Fruit fly (Drosophila melanogaster) whole organism, embryonic: ENCODE measurements around the gene alpha-Man-Ic.
A peak's percentile ranks its signal among the peaks of the same experiment; 100 is the strongest.

ENCODE experiments used
- Bteb2 ChIP-seq: fragments of 200-800 bp; sonication (Bioruptor generic); optimal IDR thresholded peaks from 2 replicates; lab custom pipeline; 2016; ENCODE audit warnings: missing biosample characterization, missing genetic modification characterization
- CG10565 ChIP-seq: fragments of 200-800 bp; sonication (Bioruptor generic); optimal IDR thresholded peaks from 3 replicates; lab custom pipeline; 2016; ENCODE audit warnings: missing biosample characterization, mild to moderate bottlenecking, missing genetic modification characterization
- CG11085 ChIP-seq: fragments of 200-800 bp; sonication (Bioruptor generic); IDR thresholded peaks from 2 replicates; pipeline ENCODE4 v1.3.6; 2022; ENCODE audit warnings: missing biosample characterization, missing genetic modification characterization
- CG11398 ChIP-seq: fragments of 200-800 bp; sonication (Bioruptor generic); optimal IDR thresholded peaks from 2 replicates; lab custom pipeline; 2016; ENCODE audit warnings: missing biosample characterization, missing genetic modification characterization
- CG11456 ChIP-seq: fragments of 200-800 bp; sonication (Bioruptor generic); IDR thresholded peaks from 3 replicates; pipeline ENCODE4 v1.3.6; 2022; ENCODE audit warnings: missing biosample characterization, missing genetic modification characterization
- CG12071 ChIP-seq: fragments of 200-800 bp; sonication (Bioruptor generic); optimal IDR thresholded peaks from 3 replicates; lab custom pipeline; 2018; ENCODE audit warnings: missing biosample characterization, mild to moderate bottlenecking, missing genetic modification characterization
- CG1233 ChIP-seq: fragments of 200-800 bp; sonication (Bioruptor generic); optimal IDR thresholded peaks from 4 replicates; lab custom pipeline; 2018; ENCODE audit warnings: missing biosample characterization, mild to moderate bottlenecking, missing genetic modification characterization
- CG16815 ChIP-seq: fragments of 200-800 bp; sonication (Bioruptor generic); optimal IDR thresholded peaks from 3 replicates; lab custom pipeline; 2017; ENCODE audit warnings: missing biosample characterization, mild to moderate bottlenecking, missing genetic modification characterization
- CG17361 ChIP-seq: fragments of 200-800 bp; sonication (Bioruptor generic); IDR thresholded peaks from 3 replicates; pipeline ENCODE4 v1.3.6; 2022; ENCODE audit warnings: missing biosample characterization, missing genetic modification characterization
- CG18476 ChIP-seq: fragments of 200-800 bp; sonication (Bioruptor generic); optimal IDR thresholded peaks from 2 replicates; lab custom pipeline; 2016; ENCODE audit warnings: missing biosample characterization, mild to moderate bottlenecking, missing genetic modification characterization
- CG2120 ChIP-seq: fragments of 200-800 bp; sonication (Bioruptor generic); optimal IDR thresholded peaks from 3 replicates; lab custom pipeline; 2016; ENCODE audit warnings: missing biosample characterization, missing genetic modification characterization
- CG3065 ChIP-seq: fragments of 200-800 bp; sonication (Bioruptor generic); optimal IDR thresholded peaks from 2 replicates; lab custom pipeline; 2016; ENCODE audit warnings: missing biosample characterization, missing genetic modification characterization
- CG32767 ChIP-seq: fragments of 200-800 bp; sonication (Bioruptor generic); IDR thresholded peaks from 2 replicates; pipeline ENCODE4 v1.3.6; 2022; ENCODE audit warnings: missing biosample characterization, missing genetic modification characterization
- CG3838 ChIP-seq: fragments of 200-800 bp; sonication (Bioruptor generic); optimal IDR thresholded peaks from 3 replicates; lab custom pipeline; 2016; ENCODE audit warnings: missing biosample characterization, missing genetic modification characterization
- CG5180 ChIP-seq: fragments of 200-800 bp; sonication (Bioruptor generic); optimal IDR thresholded peaks from 3 replicates; lab custom pipeline; 2017; ENCODE audit warnings: missing biosample characterization, missing genetic modification characterization, mild to moderate bottlenecking, moderate library complexity, missing genetic modification reagents
- CG6765 ChIP-seq: fragments of 200-800 bp; sonication (Bioruptor generic); optimal IDR thresholded peaks from 3 replicates; lab custom pipeline; 2017; ENCODE audit warnings: missing biosample characterization, mild to moderate bottlenecking, missing genetic modification characterization
- CG6791 ChIP-seq: fragments of 200-800 bp; sonication (Bioruptor generic); IDR thresholded peaks from 3 replicates; pipeline ENCODE4 v1.3.6; 2022; ENCODE audit warnings: missing biosample characterization, missing genetic modification characterization; ENCODE audit not compliant: partially characterized antibody
- CG7839 ChIP-seq: fragments of 200-800 bp; sonication (Bioruptor generic); optimal IDR thresholded peaks from 3 replicates; lab custom pipeline; 2018; ENCODE audit warnings: missing biosample characterization, mild to moderate bottlenecking, missing genetic modification characterization, moderate library complexity
- CG7963 ChIP-seq: fragments of 200-800 bp; sonication (Bioruptor generic); IDR thresholded peaks from 3 replicates; pipeline ENCODE4 v1.3.6; 2022; ENCODE audit warnings: missing biosample characterization, missing genetic modification characterization; ENCODE audit not compliant: partially characterized antibody
- CG8281 ChIP-seq: fragments of 200-800 bp; sonication (Bioruptor generic); optimal IDR thresholded peaks from 2 replicates; lab custom pipeline; 2018; ENCODE audit warnings: missing biosample characterization, mild to moderate bottlenecking, missing genetic modification characterization, moderate library complexity
- CG8359 ChIP-seq: fragments of 200-800 bp; sonication (Bioruptor generic); optimal IDR thresholded peaks from 2 replicates; lab custom pipeline; 2017; ENCODE audit warnings: missing biosample characterization, mild to moderate bottlenecking, missing genetic modification characterization, borderline replicate concordance
- CG9215 ChIP-seq: fragments of 200-800 bp; sonication (Bioruptor generic); IDR thresholded peaks from 2 replicates; pipeline ENCODE4 v1.3.6; 2022; ENCODE audit warnings: missing biosample characterization, missing genetic modification characterization
- CG9817 ChIP-seq: fragments of 200-800 bp; sonication (Bioruptor generic); optimal IDR thresholded peaks from 2 replicates; lab custom pipeline; 2018; ENCODE audit warnings: missing biosample characterization, mild to moderate bottlenecking, missing genetic modification characterization, moderate library complexity
- CG9932 ChIP-seq: fragments of 200-800 bp; sonication (Bioruptor generic); IDR thresholded peaks from 2 replicates; pipeline ENCODE4 v1.3.6; 2022; ENCODE audit warnings: missing biosample characterization, missing genetic modification characterization
- CrebB ChIP-seq: fragments of 200-800 bp; sonication (Bioruptor generic); optimal IDR thresholded peaks from 3 replicates; lab custom pipeline; 2018; ENCODE audit warnings: missing biosample characterization, mild to moderate bottlenecking, missing genetic modification characterization
- Dek ChIP-seq: fragments of 200-800 bp; sonication (Bioruptor generic); optimal IDR thresholded peaks from 3 replicates; lab custom pipeline; 2019; ENCODE audit warnings: missing biosample characterization, mild to moderate bottlenecking, missing genetic modification characterization, moderate library complexity
- Doc2 ChIP-seq: fragments of 200-800 bp; sonication (Bioruptor generic); IDR thresholded peaks from 2 replicates; pipeline ENCODE4 v1.3.6; 2022; ENCODE audit warnings: missing biosample characterization, missing genetic modification characterization
- Dp ChIP-seq: fragments of 200-800 bp; sonication (Bioruptor generic); optimal IDR thresholded peaks from 2 replicates; lab custom pipeline; 2018; ENCODE audit warnings: missing biosample characterization, mild to moderate bottlenecking, missing genetic modification characterization, moderate library complexity
- Drgx ChIP-seq: fragments of 200-800 bp; sonication (Bioruptor generic); IDR thresholded peaks from 2 replicates; pipeline ENCODE4 v1.3.6; 2022; ENCODE audit warnings: missing biosample characterization, missing genetic modification characterization
- E2f1 ChIP-seq: fragments of 200-800 bp; sonication (Bioruptor generic); IDR thresholded peaks from 2 replicates; pipeline ENCODE4 v1.3.6; 2022; ENCODE audit warnings: missing biosample characterization, missing genetic modification characterization
- Ets65A ChIP-seq: fragments of 200-800 bp; sonication (Bioruptor generic); peaks from one replicate; lab custom pipeline; 2016; ENCODE audit warnings: missing biosample characterization, missing genetic modification characterization
- HmgD ChIP-seq: fragments of 200-800 bp; sonication (Bioruptor generic); optimal IDR thresholded peaks from 3 replicates; lab custom pipeline; 2016; ENCODE audit warnings: missing biosample characterization, missing genetic modification characterization
- Hr51 ChIP-seq, 2 experiments: fragments of 200-800 bp; sonication (Bioruptor generic); optimal IDR thresholded peaks; 2 replicates in 1 of 2; 3 replicates in 1 of 2; lab custom pipeline; 2016 to 2018; ENCODE audit warnings: missing biosample characterization in 2 of 2, missing genetic modification characterization in 2 of 2, mild to moderate bottlenecking in 1 of 2, moderate library complexity in 1 of 2
- Six4 ChIP-seq: fragments of 200-800 bp; sonication (Bioruptor generic); optimal IDR thresholded peaks from 2 replicates; lab custom pipeline; 2016; ENCODE audit warnings: missing biosample characterization, missing genetic modification characterization
- Sox102F ChIP-seq: fragments of 200-800 bp; sonication (Bioruptor generic); optimal IDR thresholded peaks from 2 replicates; lab custom pipeline; 2018; ENCODE audit warnings: missing biosample characterization, mild to moderate bottlenecking, missing genetic modification characterization, moderate library complexity
- Sry-δ ChIP-seq: fragments of 200-800 bp; sonication (Bioruptor generic); optimal IDR thresholded peaks from 2 replicates; lab custom pipeline; 2016; ENCODE audit warnings: missing biosample characterization, missing genetic modification characterization
- Stat92E ChIP-seq, 3 experiments: fragments of >200 bp in 2 of 3; fragments of 200-800 bp in 1 of 3; sonication (Bioruptor generic) in 1 of 3; optimal IDR thresholded peaks; 2 replicates each; lab custom pipeline; 2017 to 2019; ENCODE audit warnings: missing biosample characterization in 3 of 3, missing genetic modification characterization in 3 of 3, mild to moderate bottlenecking in 1 of 3, moderate library complexity in 1 of 3
- dm ChIP-seq: fragments of 200-800 bp; sonication (Bioruptor generic); optimal IDR thresholded peaks from 3 replicates; lab custom pipeline; 2016; ENCODE audit warnings: missing biosample characterization, missing genetic modification characterization
- dysf ChIP-seq: fragments of 200-800 bp; sonication (Bioruptor generic); IDR thresholded peaks from 3 replicates; pipeline ENCODE4 v1.3.6; 2022; ENCODE audit warnings: missing biosample characterization, missing genetic modification characterization
- gce ChIP-seq: fragments of 200-800 bp; sonication (Bioruptor generic); IDR thresholded peaks from 3 replicates; pipeline ENCODE4 v1.3.6; 2022; ENCODE audit warnings: missing biosample characterization, missing genetic modification characterization
- gcm2 ChIP-seq: fragments of 200-800 bp; sonication (Bioruptor generic); optimal IDR thresholded peaks from 2 replicates; lab custom pipeline; 2016; ENCODE audit warnings: missing biosample characterization, missing genetic modification characterization
- gsb-n ChIP-seq: fragments of 200-800 bp; sonication (Bioruptor generic); optimal IDR thresholded peaks from 3 replicates; lab custom pipeline; 2018; ENCODE audit warnings: missing biosample characterization, mild to moderate bottlenecking, missing genetic modification characterization
- ham ChIP-seq: fragments of 200-800 bp; sonication (Bioruptor generic); IDR thresholded peaks from 2 replicates; pipeline ENCODE4 v1.3.6; 2022; ENCODE audit warnings: missing biosample characterization, missing genetic modification characterization
- her ChIP-seq: fragments of 200-800 bp; sonication (Bioruptor generic); optimal IDR thresholded peaks from 2 replicates; lab custom pipeline; 2016; ENCODE audit warnings: missing biosample characterization, missing genetic modification characterization
- klu ChIP-seq: fragments of 200-800 bp; sonication (Bioruptor generic); IDR thresholded peaks from 2 replicates; pipeline ENCODE4 v1.3.6; 2022; ENCODE audit warnings: missing biosample characterization, missing genetic modification characterization
- otp ChIP-seq: fragments of 200-800 bp; sonication (Bioruptor generic); IDR thresholded peaks from 3 replicates; pipeline ENCODE4, ENCODE4 v1.3.6; 2022; ENCODE audit warnings: missing biosample characterization, missing genetic modification characterization
- pita ChIP-seq: fragments of 200-800 bp; sonication (Bioruptor generic); optimal IDR thresholded peaks from 2 replicates; lab custom pipeline; 2017; ENCODE audit warnings: missing biosample characterization, mild to moderate bottlenecking, missing genetic modification characterization
- sima ChIP-seq: fragments of 200-800 bp; sonication (Bioruptor generic); optimal IDR thresholded peaks from 2 replicates; lab custom pipeline; 2016; ENCODE audit warnings: missing biosample characterization, missing genetic modification characterization
- slbo ChIP-seq: fragments of 200-800 bp; sonication (Bioruptor generic); IDR thresholded peaks from 2 replicates; pipeline ENCODE4 v1.3.6; 2022; ENCODE audit warnings: missing biosample characterization, missing genetic modification characterization
- sug ChIP-seq: fragments of 200-800 bp; optimal IDR thresholded peaks from 2 replicates; lab custom pipeline; 2019; ENCODE audit warnings: missing biosample characterization, mild to moderate bottlenecking, missing genetic modification characterization, moderate library complexity
- wek ChIP-seq: fragments of 200-800 bp; sonication (Bioruptor generic); optimal IDR thresholded peaks from 3 replicates; lab custom pipeline; 2018; ENCODE audit warnings: missing biosample characterization, mild to moderate bottlenecking, missing genetic modification characterization, moderate library complexity

Gene alpha-Man-Ic

DNA sequence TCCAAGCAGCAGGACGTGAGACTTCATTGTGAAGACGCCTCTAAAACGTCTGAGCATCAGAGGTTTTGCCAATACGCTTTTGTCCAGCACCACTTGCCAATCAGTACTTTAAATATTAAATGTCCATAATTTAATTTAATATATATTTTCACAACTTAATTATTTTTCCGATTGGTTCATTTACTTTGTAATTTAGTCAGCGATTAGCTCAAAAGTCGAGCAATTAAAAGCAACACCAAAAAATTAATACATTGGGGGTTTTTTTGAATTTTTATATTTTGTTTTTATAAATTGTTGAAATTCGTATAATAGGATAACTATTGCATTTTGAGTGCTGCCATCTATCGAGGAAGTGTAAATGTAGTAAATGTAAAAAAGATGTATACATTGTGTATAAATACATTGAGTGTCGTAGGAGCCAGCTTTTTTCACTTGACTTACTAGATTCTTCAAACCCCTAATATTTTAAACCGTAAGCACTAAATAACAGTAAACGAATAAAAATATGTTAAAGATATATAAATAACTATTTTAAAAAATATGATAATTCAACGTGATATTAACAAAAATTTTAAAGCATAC, 26.3 kb downstream of the alpha-Man-Ic start, which contains the start of gene CG15517 (continued):
- TF ChIP-seq CG3838: no peak
- TF ChIP-seq CG2120 (GFP tag; lab: Kevin White, UChicago): peak; percentile 12
- no peak for TF ChIP-seq Stat92E (GFP tag; optimal IDR thresholded peaks at IDR 0.05; lab: Kevin White, UChicago)
- TF ChIP-seq pita: peak; percentile 3
- peak; percentile 38 for TF ChIP-seq CG7839 (tag; lab: Kevin White, UChicago)
- no peak for TF ChIP-seq her (GFP tag; lab: Kevin White, UChicago)
- no peak for TF ChIP-seq CG6765 (GFP tag; lab: Kevin White, UChicago)
- peak; percentile 55 for TF ChIP-seq slbo (GFP tag; lab: Robert Waterston, UW)
- TF ChIP-seq sug (tag; lab: Kevin White, UChicago): peak; percentile 12
- no peak for TF ChIP-seq gcm2 (GFP tag; lab: Kevin White, UChicago)
- TF ChIP-seq CG1233 (GFP tag; lab: Kevin White, UChicago): no peak
- no peak for TF ChIP-seq CG32767 (GFP tag; lab: Robert Waterston, UW)
- peak in 1 of 2 experiments; percentile 9 for TF ChIP-seq Hr51 (GFP tag; optimal IDR thresholded peaks at IDR 0.05; lab: Kevin White, UChicago)
- peak; percentile 2 for TF ChIP-seq Dp (GFP tag; lab: Kevin White, UChicago)
- TF ChIP-seq gsb-n (tag; lab: Kevin White, UChicago): no peak
- no peak for TF ChIP-seq sima
- no peak for TF ChIP-seq CG3065 (GFP tag; lab: Kevin White, UChicago)
- TF ChIP-seq Dek: peak; percentile 62
- no peak for TF ChIP-seq CG7963
- peak; percentile 60; the same call in 1 of the 3 replicates for TF ChIP-seq CG6791 (GFP tag; lab: Robert Waterston, UW)
- TF ChIP-seq CrebB: no peak
- TF ChIP-seq CG16815 (GFP tag; lab: Kevin White, UChicago): no peak
- TF ChIP-seq Sox102F: peak; percentile 6
- TF ChIP-seq otp (GFP tag; lab: Robert Waterston, UW): no peak
- TF ChIP-seq CG11085 (GFP tag; lab: Robert Waterston, UW): no peak
- no peak for TF ChIP-seq dm
- no peak for TF ChIP-seq Bteb2 (GFP tag; lab: Kevin White, UChicago)
- TF ChIP-seq CG8359 (GFP tag; lab: Kevin White, UChicago): no peak
- TF ChIP-seq Doc2 (GFP tag; lab: Robert Waterston, UW): no peak
- TF ChIP-seq CG8281 (tag; lab: Kevin White, UChicago): no peak
- no peak for TF ChIP-seq ham (GFP tag; lab: Robert Waterston, UW)
- no peak for TF ChIP-seq CG18476 (GFP tag; lab: Kevin White, UChicago)
- no peak for TF ChIP-seq gce (GFP tag; lab: Robert Waterston, UW)
- TF ChIP-seq CG17361: 0 out of 3 replicates have a peak, but pooled peaks have one; percentile 32
- TF ChIP-seq klu (GFP tag; lab: Robert Waterston, UW): no peak
- TF ChIP-seq Six4 (GFP tag; lab: Kevin White, UChicago): no peak
- no peak for TF ChIP-seq wek (GFP tag; lab: Kevin White, UChicago)
- TF ChIP-seq CG12071 (GFP tag; lab: Kevin White, UChicago): no peak
- peak; percentile 58; the same call in 1 of the 3 replicates for TF ChIP-seq CG11456
- peak; percentile 54 for TF ChIP-seq CG9932 (GFP tag; lab: Robert Waterston, UW)
- TF ChIP-seq Ets65A (GFP tag; lab: Kevin White, UChicago): peak; percentile 53
- TF ChIP-seq E2f1 (GFP tag; lab: Robert Waterston, UW): no peak
- TF ChIP-seq CG10565: no peak
- TF ChIP-seq Drgx (GFP tag; lab: Robert Waterston, UW): no peak
- no peak for TF ChIP-seq Sry-δ (GFP tag; lab: Kevin White, UChicago)
- TF ChIP-seq CG9215: no peak
- TF ChIP-seq CG5180 (GFP tag; lab: Kevin White, UChicago): no peak
- no peak for TF ChIP-seq CG11398 (GFP tag; lab: Kevin White, UChicago)
- TF ChIP-seq CG9817 (tag; lab: Kevin White, UChicago): peak; percentile 32
- no peak for TF ChIP-seq HmgD (GFP tag; lab: Kevin White, UChicago)
- TF ChIP-seq dysf (GFP tag; lab: Robert Waterston, UW): no peak
